Worm (Caenorhabditis elegans) whole organism, young adult: ENCODE results near the gene dao-6.

Experiments used
- B0035.1 ChIP-seq: sonication (generic microtip); optimal IDR thresholded peaks from 2 replicates; lab custom pipeline; 2016; ENCODE audit warnings: missing genetic modification characterization, mild to moderate bottlenecking, missing compliant biosample characterization, missing genotype, missing genetic modification reagents
- F57C9.4 ChIP-seq: sonication (generic microtip); optimal IDR thresholded peaks from 2 replicates; lab custom pipeline; 2017; ENCODE audit warnings: mild to moderate bottlenecking, missing genetic modification characterization, missing compliant biosample characterization
- attf-6 ChIP-seq: fragments of 200-800 bp; sonication (Bioruptor generic); IDR thresholded peaks from 2 replicates; pipeline ENCODE4 v1.3.6; 2022; ENCODE audit warnings: missing genetic modification reagents, missing genetic modification characterization, missing compliant biosample characterization
- ets-4 ChIP-seq: fragments of 200-800 bp; sonication (Bioruptor generic); optimal IDR thresholded peaks from 2 replicates; lab custom pipeline; 2018; ENCODE audit warnings: mild to moderate bottlenecking, missing genetic modification characterization, missing compliant biosample characterization
- gei-17 ChIP-seq: fragments of 200-800 bp; sonication (Bioruptor generic); optimal IDR thresholded peaks from 2 replicates; lab custom pipeline; 2018; ENCODE audit warnings: mild to moderate bottlenecking, missing genetic modification characterization, missing compliant biosample characterization
- hlh-12 ChIP-seq: sonication (generic microtip); optimal IDR thresholded peaks from 2 replicates; lab custom pipeline; 2016; ENCODE audit warnings: missing genetic modification characterization, missing compliant biosample characterization
- hlh-26 ChIP-seq: fragments of 200-800 bp; sonication (Bioruptor generic); conservative IDR thresholded peaks from 2 replicates; pipeline ENCODE4 v1.3.6; 2022; ENCODE audit warnings: missing genetic modification reagents, missing genetic modification characterization, missing compliant biosample characterization
- nfya-1 ChIP-seq: sonication (generic microtip); optimal IDR thresholded peaks from 2 replicates; lab custom pipeline; 2017; ENCODE audit warnings: antibody characterized with exemption, missing compliant biosample characterization, missing genetic modification characterization, borderline replicate concordance; ENCODE audit not compliant: insufficient read depth
- nhr-90 ChIP-seq: sonication (generic microtip); optimal IDR thresholded peaks from 2 replicates; lab custom pipeline; 2016; ENCODE audit warnings: missing genotype, mild to moderate bottlenecking, missing genetic modification characterization, missing compliant biosample characterization
- pbrm-1 ChIP-seq: fragments of 200-800 bp; sonication (Bioruptor generic); IDR thresholded peaks from 2 replicates; pipeline ENCODE4 v1.3.6; 2022; ENCODE audit warnings: missing genetic modification reagents, missing genetic modification characterization, missing compliant biosample characterization
- tbp1 ChIP-seq: fragments of 200-800 bp; sonication (Bioruptor generic); optimal IDR thresholded peaks from 2 replicates; lab custom pipeline; 2018; ENCODE audit warnings: mild to moderate bottlenecking, missing genetic modification characterization, missing compliant biosample characterization
- unc-62 ChIP-seq: fragments of 150-350 bp; optimal IDR thresholded peaks from 2 replicates; lab custom pipeline; 2014; ENCODE audit warnings: missing biosample characterization, missing genetic modification reagents, missing genetic modification characterization

- no peak for TF ChIP-seq hlh-26
- TF ChIP-seq pbrm-1 (GFP tag; lab: Robert Waterston, UW): no peak
- TF ChIP-seq F57C9.4 (tag; lab: Kevin White, UChicago): no peak
- TF ChIP-seq gei-17 (GFP tag; lab: Kevin White, UChicago): no peak
- no peak for TF ChIP-seq B0035.1
- no peak for TF ChIP-seq tbp1 (GFP tag; lab: Kevin White, UChicago)
- TF ChIP-seq ets-4: no peak
- TF ChIP-seq nfya-1 (tag; lab: Kevin White, UChicago): no peak
- no peak for TF ChIP-seq nhr-90
- TF ChIP-seq unc-62: no peak
- no peak for TF ChIP-seq attf-6 (GFP tag; lab: Robert Waterston, UW)
- no peak for TF ChIP-seq hlh-12 (tag; lab: Kevin White, UChicago)
Measured at ce11 chrIII:9770590-9770989, 34.6 kb upstream of the dao-6 start.
